Fruit fly (Drosophila melanogaster) whole organism, embryonic: ENCODE measurements around the gene CG31029.

ENCODE experiments used
- Bdp1 ChIP-seq: fragments of 200-800 bp; sonication (Bioruptor generic); optimal IDR thresholded peaks from 3 replicates; lab custom pipeline; 2016; ENCODE audit warnings: missing biosample characterization, missing genetic modification characterization
- BtbVII ChIP-seq: fragments of 200-800 bp; sonication (Bioruptor generic); optimal IDR thresholded peaks from 3 replicates; lab custom pipeline; 2017; ENCODE audit warnings: missing biosample characterization, mild to moderate bottlenecking, missing genetic modification characterization
- CG1647 ChIP-seq: fragments of 200-800 bp; sonication (Bioruptor generic); optimal IDR thresholded peaks from 3 replicates; lab custom pipeline; 2016; ENCODE audit warnings: missing biosample characterization, missing genetic modification characterization
- CG18599 ChIP-seq: fragments of 200-800 bp; sonication (Bioruptor generic); optimal IDR thresholded peaks from 3 replicates; lab custom pipeline; 2017; ENCODE audit warnings: missing biosample characterization, missing genetic modification characterization, mild to moderate bottlenecking, moderate library complexity, missing genetic modification reagents
- CG32767 ChIP-seq: fragments of 200-800 bp; sonication (Bioruptor generic); IDR thresholded peaks from 2 replicates; pipeline ENCODE4 v1.3.6; 2022; ENCODE audit warnings: missing biosample characterization, missing genetic modification characterization

- TF ChIP-seq CG32767 (GFP tag; lab: Robert Waterston, UW) (no peak), CG1647 (GFP tag; lab: Kevin White, UChicago) (no peak), BtbVII (no peak), Bdp1 (GFP tag; lab: Kevin White, UChicago) (no peak), CG18599 (GFP tag; lab: Kevin White, UChicago) (no peak)
Observed at dm6 chr3R:30100976-30101332, 31.2 kb downstream of the CG31029 start.
